Worm (Caenorhabditis elegans) whole organism, L4 larva: Measurements from ENCODE around the gene exos-4.2.

Source experiments
- D1046.2 ChIP-seq: fragments of 200-800 bp; sonication (Bioruptor generic); IDR thresholded peaks from 2 replicates; pipeline ENCODE4 v1.3.6; 2022; ENCODE audit warnings: missing genetic modification characterization, missing compliant biosample characterization
- F37D6.2 ChIP-seq: sonication (generic microtip); optimal IDR thresholded peaks from 2 replicates; lab custom pipeline; 2016; ENCODE audit warnings: mild to moderate bottlenecking, missing genetic modification characterization, missing compliant biosample characterization
- F44E2.7 ChIP-seq: fragments of 200-800 bp; sonication (Bioruptor generic); IDR thresholded peaks from 2 replicates; pipeline ENCODE4 v2.1.2; 2022; ENCODE audit warnings: missing genetic modification characterization, missing compliant biosample characterization
- F49E8.2 ChIP-seq: sonication (generic microtip); optimal IDR thresholded peaks from 2 replicates; lab custom pipeline; 2016; ENCODE audit warnings: missing compliant biosample characterization, mild to moderate bottlenecking, missing genetic modification characterization, borderline replicate concordance
- R02D3.7 ChIP-seq: fragments of 150-350 bp; sonication (generic microtip); optimal IDR thresholded peaks from 3 replicates; lab custom pipeline; 2014; ENCODE audit warnings: missing biosample characterization, missing genetic modification characterization
- T26A8.4 ChIP-seq: fragments of 200-800 bp; sonication (Bioruptor generic); IDR thresholded peaks from 2 replicates; pipeline ENCODE4 v1.3.6; 2022; ENCODE audit warnings: missing genetic modification characterization, missing compliant biosample characterization
- Y48G9A.11 ChIP-seq: fragments of 200-800 bp; sonication (Bioruptor generic); IDR thresholded peaks from 2 replicates; pipeline ENCODE4 v1.3.6; 2022; ENCODE audit warnings: missing genetic modification reagents, missing genetic modification characterization, missing compliant biosample characterization
- ZK337.2 ChIP-seq: fragments of 200-800 bp; sonication (Bioruptor generic); IDR thresholded peaks from 2 replicates; pipeline ENCODE4 v1.3.6; 2022; ENCODE audit warnings: missing genetic modification reagents, missing genetic modification characterization, missing compliant biosample characterization
- aha-1 ChIP-seq: fragments of 150-350 bp; peaks from one replicate; lab custom pipeline; 2014; ENCODE audit warnings: missing biosample characterization, missing genetic modification characterization
- aly-2 ChIP-seq: sonication (generic microtip); optimal IDR thresholded peaks from 2 replicates; lab custom pipeline; 2018; ENCODE audit warnings: missing biosample characterization, missing genetic modification characterization
- ama-1 ChIP-seq: fragments of 150-350 bp; optimal IDR thresholded peaks from 2 replicates; lab custom pipeline; 2014; ENCODE audit warnings: inconsistent platforms, mixed read lengths
- ceh-20 ChIP-seq: fragments of 200-800 bp; sonication (Bioruptor generic); IDR thresholded peaks from 2 replicates; pipeline ENCODE4 v1.3.6; 2022; ENCODE audit warnings: missing genetic modification reagents, missing genetic modification characterization, missing compliant biosample characterization
- ceh-28 ChIP-seq: fragments of 150-350 bp; optimal IDR thresholded peaks from 2 replicates; lab custom pipeline; 2014; ENCODE audit warnings: missing biosample characterization, missing genetic modification reagents, missing genetic modification characterization
- ceh-82 ChIP-seq: sonication (generic microtip); optimal IDR thresholded peaks from 2 replicates; lab custom pipeline; 2017; ENCODE audit warnings: missing biosample characterization, missing genetic modification characterization
- ctbp-1 ChIP-seq: fragments of 200-800 bp; sonication (Bioruptor generic); IDR thresholded peaks from 2 replicates; pipeline ENCODE4 v1.3.6; 2022; ENCODE audit warnings: missing genetic modification reagents, missing genetic modification characterization, missing compliant biosample characterization
- daf-12 ChIP-seq: fragments of 150-350 bp; optimal IDR thresholded peaks from 2 replicates; lab custom pipeline; 2014; ENCODE audit warnings: missing biosample characterization, missing genetic modification reagents, missing genetic modification characterization
- daf-8 ChIP-seq: fragments of 200-800 bp; sonication (Bioruptor generic); IDR thresholded peaks from 2 replicates; pipeline ENCODE4 v1.3.6; 2022; ENCODE audit warnings: missing genetic modification characterization, missing compliant biosample characterization
- dmd-9 ChIP-seq: fragments of 200-800 bp; sonication (Bioruptor generic); IDR thresholded peaks from 2 replicates; pipeline ENCODE4 v1.3.6; 2022; ENCODE audit warnings: missing genetic modification reagents, missing genetic modification characterization, missing compliant biosample characterization
- duxl-1 ChIP-seq: sonication (generic microtip); optimal IDR thresholded peaks from 2 replicates; lab custom pipeline; 2016; ENCODE audit warnings: mild to moderate bottlenecking, missing genetic modification characterization, moderate library complexity, missing compliant biosample characterization; ENCODE audit not compliant: poor library complexity
- dve-1 ChIP-seq: sonication (generic microtip); optimal IDR thresholded peaks from 2 replicates; lab custom pipeline; 2017; ENCODE audit warnings: antibody characterized with exemption, mild to moderate bottlenecking, missing genetic modification characterization, missing compliant biosample characterization; ENCODE audit not compliant: insufficient read depth
- egl-43 ChIP-seq: fragments of 200-800 bp; sonication (Bioruptor generic); IDR thresholded peaks from 2 replicates; pipeline ENCODE4 v1.3.6; 2022; ENCODE audit warnings: missing genetic modification reagents, missing genetic modification characterization, missing compliant biosample characterization
- hmg-1.1 ChIP-seq: fragments of 200-800 bp; sonication (Bioruptor generic); IDR thresholded peaks from 2 replicates; pipeline ENCODE4 v1.3.6; 2022; ENCODE audit warnings: missing genetic modification reagents, missing genetic modification characterization, missing compliant biosample characterization
- lin-1 ChIP-seq: fragments of 200-800 bp; sonication (Bioruptor generic); IDR thresholded peaks from 2 replicates; pipeline ENCODE4 v1.3.6; 2022; ENCODE audit warnings: missing genetic modification reagents, missing genetic modification characterization, missing compliant biosample characterization
- lin-38 ChIP-seq: fragments of 200-800 bp; sonication (Bioruptor generic); IDR thresholded peaks from 2 replicates; pipeline ENCODE4 v1.3.6; 2022; ENCODE audit warnings: missing genetic modification reagents, missing genetic modification characterization, missing compliant biosample characterization
- madf-5 ChIP-seq, 2 experiments: fragments of 200-800 bp; sonication (Bioruptor generic); IDR thresholded peaks; 2 replicates each; pipeline ENCODE4 v1.3.6; 2022; ENCODE audit warnings: missing compliant biosample characterization in 2 of 2, missing genetic modification characterization in 2 of 2
- mdl-1 ChIP-seq, 2 experiments: fragments of 150-350 bp in 1 of 2; sonication (generic microtip) in 1 of 2; optimal IDR thresholded peaks; 2 replicates each; lab custom pipeline; 2014 to 2017; ENCODE audit warnings: missing biosample characterization in 2 of 2, missing genetic modification characterization in 2 of 2
- mes-2 ChIP-seq: sonication (generic microtip); optimal IDR thresholded peaks from 2 replicates; lab custom pipeline; 2016; ENCODE audit warnings: missing genotype, mild to moderate bottlenecking, missing genetic modification characterization, missing compliant biosample characterization; ENCODE audit not compliant: poor library complexity, severe bottlenecking
- mxl-3 ChIP-seq: fragments of 200-800 bp; sonication (Bioruptor generic); optimal IDR thresholded peaks from 2 replicates; lab custom pipeline; 2018; ENCODE audit warnings: mild to moderate bottlenecking, missing genetic modification characterization, missing compliant biosample characterization
- nhr-48 ChIP-seq: sonication (generic microtip); optimal IDR thresholded peaks from 2 replicates; lab custom pipeline; 2016; ENCODE audit warnings: mild to moderate bottlenecking, missing genetic modification characterization, missing compliant biosample characterization
- nhr-76 ChIP-seq: fragments of 150-350 bp; optimal IDR thresholded peaks from 2 replicates; lab custom pipeline; 2014; ENCODE audit warnings: missing biosample characterization, missing genetic modification characterization
- nhr-77 ChIP-seq: fragments of 150-350 bp; optimal IDR thresholded peaks from 2 replicates; lab custom pipeline; 2014; ENCODE audit warnings: missing biosample characterization, missing genetic modification characterization
- php-3 ChIP-seq: fragments of 200-800 bp; sonication (Bioruptor generic); IDR thresholded peaks from 2 replicates; pipeline ENCODE4 v1.3.6; 2022; ENCODE audit warnings: missing genetic modification reagents, missing genetic modification characterization, missing compliant biosample characterization
- saeg-2 ChIP-seq: fragments of 200-800 bp; sonication (Bioruptor generic); IDR thresholded peaks from 2 replicates; pipeline ENCODE4 v1.3.6; 2022; ENCODE audit warnings: missing genetic modification reagents, missing genetic modification characterization, missing compliant biosample characterization
- set-16 ChIP-seq: fragments of 200-800 bp; sonication (Bioruptor generic); IDR thresholded peaks from 2 replicates; pipeline ENCODE4 v1.3.6; 2022; ENCODE audit warnings: missing genetic modification reagents, missing genetic modification characterization, missing compliant biosample characterization
- skn-1 ChIP-seq: fragments of 150-350 bp; optimal IDR thresholded peaks from 2 replicates; lab custom pipeline; 2014; ENCODE audit warnings: missing biosample characterization, missing genetic modification characterization
- tag-97 ChIP-seq: fragments of 200-800 bp; sonication (Bioruptor generic); IDR thresholded peaks from 2 replicates; pipeline ENCODE4 v1.3.6; 2022; ENCODE audit warnings: missing genetic modification characterization, missing compliant biosample characterization
- unc-39 ChIP-seq: sonication (generic microtip); optimal IDR thresholded peaks from 2 replicates; lab custom pipeline; 2017; ENCODE audit warnings: missing biosample characterization, missing genetic modification characterization
- unc-62 ChIP-seq, 3 experiments: fragments of 150-350 bp in 1 of 3; sonication (generic microtip); optimal IDR thresholded peaks in 2 of 3; peaks in 1 of 3; 1 replicate in 1 of 3; 2 replicates in 2 of 3; lab custom pipeline; 2014 to 2017; ENCODE audit warnings: missing biosample characterization in 3 of 3, missing genetic modification characterization in 3 of 3, missing genetic modification reagents in 3 of 3, missing genotype in 1 of 3
- zag-1 ChIP-seq: fragments of 150-350 bp; optimal IDR thresholded peaks from 2 replicates; lab custom pipeline; 2014; ENCODE audit warnings: missing biosample characterization, missing genetic modification characterization
- zfp-2 ChIP-seq: sonication (generic microtip); optimal IDR thresholded peaks from 2 replicates; lab custom pipeline; 2016; ENCODE audit warnings: mild to moderate bottlenecking, missing genetic modification characterization, missing compliant biosample characterization
- zfp-3 ChIP-seq: fragments of 200-800 bp; sonication (Bioruptor generic); conservative IDR thresholded peaks from 2 replicates; pipeline ENCODE4 v1.3.6; 2022; ENCODE audit warnings: missing genetic modification reagents, missing genetic modification characterization, missing compliant biosample characterization
- zip-11 ChIP-seq: fragments of 200-800 bp; sonication (Bioruptor generic); IDR thresholded peaks from 2 replicates; pipeline ENCODE4 v1.3.6; 2022; ENCODE audit warnings: missing genetic modification characterization, missing compliant biosample characterization
- ztf-7 ChIP-seq: fragments of 150-350 bp; optimal IDR thresholded peaks from 2 replicates; lab custom pipeline; 2014; ENCODE audit warnings: missing biosample characterization, missing genetic modification characterization

exos-4.2 gene

ce11 chrIII:833711-834442 lies 26.1 kb upstream of the exos-4.2 start (continued):
- TF ChIP-seq mxl-3 (peak; percentile 99), nhr-77 (peak; percentile 98), lin-38 (GFP tag; lab: Robert Waterston, UW) (peak; percentile 70), duxl-1 (tag; lab: Kevin White, UChicago) (peak; percentile 13), zfp-2 (tag; lab: Kevin White, UChicago) (no peak), F37D6.2 (peak; percentile 32)

- TF ChIP-seq egl-43 (GFP tag; lab: Robert Waterston, UW) = 0 out of 2 replicates have a peak, but pooled peaks have one; percentile 56
- TF ChIP-seq nhr-48 (tag; lab: Kevin White, UChicago) = no peak
- TF ChIP-seq Y48G9A.11 = no peak
- TF ChIP-seq daf-8 (GFP tag; lab: Robert Waterston, UW) = no peak
- no peak for TF ChIP-seq ztf-7 (tag; lab: Kevin White, UChicago)
- TF ChIP-seq php-3 (GFP tag; lab: Robert Waterston, UW) = 0 out of 2 replicates have a peak, but pooled peaks have one; percentile 23
- TF ChIP-seq T26A8.4 (GFP tag; lab: Robert Waterston, UW) = peak; percentile 48; the same call in 1 of the 2 replicates
- peak; percentile 8 for TF ChIP-seq duxl-1 (tag; lab: Kevin White, UChicago)
- peak; percentile 23 for TF ChIP-seq mes-2 (tag; lab: Kevin White, UChicago)
- TF ChIP-seq ZK337.2 (GFP tag; lab: Robert Waterston, UW) = 0 out of 2 replicates have a peak, but pooled peaks have one; percentile 2
- peak; percentile 97 for TF ChIP-seq aha-1 (tag; lab: Kevin White, UChicago)
- TF ChIP-seq dve-1 (tag; lab: Kevin White, UChicago) = peak; percentile 9
- no peak for TF ChIP-seq zip-11
- no peak for TF ChIP-seq ceh-20 (GFP tag; lab: Robert Waterston, UW)
- TF ChIP-seq set-16 = peak; percentile 90
- no peak for TF ChIP-seq lin-1 (GFP tag; lab: Robert Waterston, UW)
- TF ChIP-seq skn-1 = no peak
- TF ChIP-seq madf-5 (GFP tag; IDR thresholded peaks at IDR 0.05; lab: Robert Waterston, UW) = 0 out of 4 replicates have a peak, but pooled peaks of 1 of the 2 experiments have one; percentile 31
- 0 out of 2 replicates have a peak, but pooled peaks have one; percentile 8 for TF ChIP-seq dmd-9 (GFP tag; lab: Robert Waterston, UW)
- no peak for TF ChIP-seq tag-97 (GFP tag; lab: Robert Waterston, UW)
- no peak for TF ChIP-seq ctbp-1 (GFP tag; lab: Robert Waterston, UW)
- 0 out of 2 replicates have a peak, but pooled peaks have one; percentile 13 for TF ChIP-seq hmg-1.1 (GFP tag; lab: Robert Waterston, UW)
Measured at ce11 chrIII:834443-834815, 25.6 kb upstream of the exos-4.2 start.

DNA sequence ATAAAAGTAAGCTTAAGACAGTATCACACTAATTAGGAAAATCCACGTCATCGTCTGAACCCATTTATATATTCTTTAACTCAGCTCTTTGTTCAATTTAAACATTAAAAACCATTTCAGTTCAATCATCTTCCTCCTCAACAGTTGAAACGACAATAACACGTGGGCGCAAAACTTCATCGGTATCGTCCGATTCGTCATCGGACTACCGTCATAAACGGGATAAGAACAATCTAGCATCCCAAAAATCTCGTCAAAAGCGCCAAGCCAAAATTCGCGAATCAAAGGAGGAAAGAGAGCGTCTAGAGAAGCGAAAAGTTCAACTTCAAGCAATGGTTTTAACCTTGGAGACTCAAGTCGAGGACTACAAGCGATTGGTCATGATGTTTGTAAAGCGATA lies 24.8 kb upstream of the exos-4.2 start:
- no peak for TF ChIP-seq aly-2 (tag; lab: Kevin White, UChicago)
- TF ChIP-seq F44E2.7 (GFP tag; lab: Robert Waterston, UW) = no peak
- TF ChIP-seq ceh-28 (tag; lab: Kevin White, UChicago) = no peak
- peak; percentile 42 for TF ChIP-seq mes-2 (tag; lab: Kevin White, UChicago)
- TF ChIP-seq ama-1 (lab: Kevin White, UChicago) = peak; percentile 92
- no peak for TF ChIP-seq hmg-1.1 (GFP tag; lab: Robert Waterston, UW)
- no peak for TF ChIP-seq tag-97 (GFP tag; lab: Robert Waterston, UW)
- peak in 1 of 2 experiments; percentile 85 for TF ChIP-seq unc-62 (GFP tag; optimal IDR thresholded peaks at IDR 0.05 in 1 of 2; lab: Kevin White, UChicago)
- TF ChIP-seq unc-62 (tag; optimal IDR thresholded peaks at IDR 0.05; lab: Kevin White, UChicago) = no peak
- peak; percentile 88 for TF ChIP-seq aha-1 (tag; lab: Kevin White, UChicago)

DNA sequence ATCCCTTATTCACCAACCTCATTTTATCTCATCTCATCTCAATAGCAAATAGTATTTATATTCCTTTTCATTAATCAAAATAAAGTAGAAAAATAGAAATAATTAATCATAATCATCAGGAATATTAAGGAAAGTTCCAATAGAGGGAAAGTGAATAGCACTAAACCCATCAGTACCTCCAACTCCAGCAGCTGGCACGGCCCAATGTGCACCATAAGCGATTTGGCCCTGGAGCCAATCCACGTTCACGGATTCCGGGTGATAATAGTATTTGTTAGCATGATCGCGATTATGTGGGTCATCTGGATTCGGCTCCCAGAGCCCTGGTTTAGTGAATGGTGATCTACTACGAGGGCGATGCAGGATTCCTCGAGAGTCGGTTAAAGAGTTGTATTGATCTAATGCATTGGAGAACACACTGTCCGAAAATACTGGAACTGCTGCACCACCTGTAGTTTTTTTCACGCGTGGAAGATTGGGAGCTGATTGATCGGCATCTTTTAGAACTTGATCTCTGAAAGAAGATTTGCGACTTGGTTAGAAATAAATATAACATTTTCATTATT lies 24.2 kb upstream of the exos-4.2 start:
- TF ChIP-seq ceh-82 (no peak), zfp-3 (peak; percentile 99), mdl-1 (tag; optimal IDR thresholded peaks at IDR 0.05; lab: Kevin White, UChicago) (peak; percentile 41 to 53), unc-62 (GFP tag; optimal IDR thresholded peaks at IDR 0.05 in 1 of 2; lab: Kevin White, UChicago) (no peak), unc-62 (tag; optimal IDR thresholded peaks at IDR 0.05; lab: Kevin White, UChicago) (no peak), ztf-7 (tag; lab: Kevin White, UChicago) (no peak), F49E8.2 (no peak), daf-12 (no peak), zag-1 (tag; lab: Kevin White, UChicago) (peak; percentile 45), duxl-1 (tag; lab: Kevin White, UChicago) (peak; percentile 94), R02D3.7 (tag; lab: Kevin White, UChicago) (no peak), nhr-76 (tag; lab: Kevin White, UChicago) (no peak), D1046.2 (GFP tag; lab: Robert Waterston, UW) (peak; percentile 91), egl-43 (GFP tag; lab: Robert Waterston, UW) (peak; percentile 96), unc-39 (tag; lab: Kevin White, UChicago) (no peak), saeg-2 (peak; percentile 88)
